Worm (Caenorhabditis elegans) whole organism, dauer: ENCODE measurements around the gene pyk-2.

Experiments
- unc-62 ChIP-seq: sonication (generic microtip); optimal IDR thresholded peaks from 2 replicates; lab custom pipeline; 2017; ENCODE audit warnings: missing biosample characterization, missing genetic modification reagents, missing genetic modification characterization

Gene pyk-2

DNA sequence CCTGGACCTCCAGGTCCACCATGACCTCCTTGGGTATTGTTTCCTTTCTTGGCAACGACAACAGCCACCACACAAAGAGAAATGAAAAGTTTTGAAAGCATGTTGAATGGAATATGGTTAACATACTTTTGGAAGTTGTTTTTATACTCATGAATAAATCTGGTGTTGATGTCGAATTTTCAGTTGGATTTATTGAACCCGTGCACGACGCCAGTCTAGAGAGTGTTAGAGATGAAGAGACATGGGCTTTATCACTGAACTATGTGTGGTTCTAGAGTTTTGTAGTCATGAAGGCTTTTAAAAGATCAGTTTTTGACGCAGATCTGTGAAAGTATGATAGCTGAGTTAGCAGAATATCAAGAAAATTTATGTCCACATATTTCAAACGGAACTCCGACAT, 15.5 kb upstream of the pyk-2 start, which contains the start of gene srlf-14:
TSS of gene srlf-14 (minus strand) at position 101 of the 400 bp plus-strand sequence.
- TF ChIP-seq unc-62: no peak

DNA sequence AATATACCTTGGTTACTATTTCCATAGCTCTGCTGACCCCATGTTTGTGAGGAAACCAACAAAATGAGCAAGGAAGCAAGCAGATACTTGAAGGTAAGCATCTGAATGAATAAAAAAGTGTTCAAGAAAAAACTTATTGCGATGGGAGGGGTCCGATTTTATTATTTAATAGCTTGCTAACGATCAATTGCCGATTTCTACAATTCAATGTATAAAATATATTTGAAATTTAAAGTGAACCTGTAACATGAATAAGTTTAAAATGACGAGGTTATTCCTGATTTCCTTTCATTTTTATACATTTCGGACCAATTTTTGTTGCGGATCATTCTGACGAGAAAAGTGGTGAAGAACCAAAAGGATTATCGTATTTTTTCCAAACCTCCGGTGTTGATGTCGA, 13.2 kb upstream of the pyk-2 start, which contains the start of gene srlf-13:
TSS of gene srlf-13 (minus strand) at position 101 of the 400 bp plus-strand sequence.
- TF ChIP-seq unc-62: no peak

DNA sequence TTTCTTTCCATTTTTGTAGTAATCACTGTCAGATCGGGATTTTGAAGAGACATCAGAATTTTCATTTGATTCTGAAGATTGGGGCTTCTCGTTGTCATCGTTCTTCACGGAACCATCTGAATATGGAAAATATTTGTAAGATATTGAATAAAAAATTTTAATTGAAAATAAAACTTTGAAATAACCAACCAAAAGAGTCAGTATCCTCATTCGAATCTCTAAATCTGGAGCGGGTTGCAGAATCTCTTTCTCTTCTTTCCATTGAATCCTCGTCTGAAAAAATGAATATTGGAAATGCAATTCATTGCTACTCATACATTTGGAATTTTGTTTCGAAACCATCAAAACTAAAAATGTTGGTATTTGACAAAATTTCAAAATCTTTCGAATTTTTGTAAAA, 11.6 kb upstream of the pyk-2 start:
- TF ChIP-seq unc-62: no peak

DNA sequence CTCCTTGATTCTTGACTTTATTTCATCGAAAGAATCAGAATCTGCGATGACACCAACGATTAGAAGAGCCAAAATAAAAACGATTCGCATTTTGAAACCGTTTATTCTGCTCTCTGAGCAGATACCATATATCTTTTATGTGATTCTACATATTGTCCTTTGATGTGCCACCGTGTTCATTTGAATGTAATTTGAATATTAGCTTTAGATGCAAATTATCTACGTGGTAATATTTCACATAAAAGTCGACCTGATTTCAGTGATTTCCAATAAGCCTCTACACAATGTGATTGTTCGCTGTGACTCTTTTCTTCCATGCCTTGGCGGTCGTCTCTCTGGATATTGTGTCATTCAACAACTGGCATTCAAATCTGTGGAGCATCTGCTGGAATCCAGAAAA, 10.6 kb upstream of the pyk-2 start, which contains the start of the genes F13E9.9 and F13E9.19:
TSS of gene F13E9.9 (minus strand) at position 101 of the 400 bp plus-strand sequence.
TSS of gene F13E9.19 (plus strand) at position 316 of the 400 bp plus-strand sequence.
- TF ChIP-seq unc-62: no peak

DNA sequence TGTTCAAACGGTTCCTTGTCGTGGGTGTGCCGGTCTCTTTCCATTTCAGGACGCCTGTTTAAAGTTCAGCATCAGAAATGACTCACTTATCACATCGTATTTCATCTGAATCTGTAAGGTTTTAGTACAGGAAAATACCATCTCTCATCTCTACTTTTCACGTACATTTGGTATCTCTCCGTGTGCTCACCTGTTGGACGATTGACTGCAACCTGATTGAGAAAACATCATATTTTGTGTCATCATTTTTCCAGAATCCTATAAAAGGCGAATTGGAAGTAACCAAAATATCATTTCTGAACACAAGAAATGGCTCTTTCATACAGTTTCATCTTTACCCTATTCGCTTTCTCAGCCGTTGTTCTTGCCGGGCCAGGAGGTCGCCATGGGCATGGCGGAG, 9.6 kb upstream of the pyk-2 start, which contains the start of gene srlf-30:
TSS of gene srlf-30 (plus strand) at position 301 of the 400 bp plus-strand sequence.
- TF ChIP-seq unc-62: no peak

DNA sequence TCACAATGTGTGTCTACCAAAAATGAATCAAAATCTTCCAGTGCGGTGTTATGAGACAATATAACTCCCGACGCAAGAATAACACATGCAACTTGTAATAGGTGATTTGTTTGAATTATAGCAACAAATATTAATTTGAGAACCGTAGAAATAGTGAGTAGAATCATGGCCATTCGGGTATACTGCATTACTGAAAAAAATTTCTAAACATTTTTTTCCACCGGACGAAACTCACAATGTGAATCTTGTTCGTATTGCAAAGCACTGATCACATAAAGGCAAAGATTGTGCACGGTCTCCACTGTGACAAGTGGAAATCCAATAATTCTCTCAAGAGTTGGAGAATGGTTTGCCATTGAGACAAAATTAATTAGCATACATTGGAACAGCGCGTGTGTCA, 7.2 kb upstream of the pyk-2 start:
- no peak for TF ChIP-seq unc-62

DNA sequence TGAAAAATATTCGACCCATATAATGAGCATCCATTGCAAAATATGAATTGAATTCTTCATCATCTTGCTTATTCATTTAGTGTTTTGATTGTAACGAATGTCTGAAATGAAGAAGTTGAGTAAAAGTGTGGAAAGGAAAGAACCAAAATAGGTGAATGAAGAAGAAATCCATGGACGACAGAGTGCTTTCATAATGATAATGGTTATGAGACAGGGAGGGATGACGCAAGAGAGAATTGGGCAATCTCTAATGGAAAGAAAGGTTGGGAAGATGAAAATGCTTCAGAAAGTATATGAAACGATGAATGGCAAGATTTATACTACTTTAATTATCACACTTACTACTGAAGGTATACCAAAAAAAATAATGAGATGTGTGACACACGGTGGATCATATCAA, 5.4 kb upstream of the pyk-2 start, which contains the start of gene ZK596.3:
TSS of gene ZK596.3 (minus strand) at position 101 of the 400 bp plus-strand sequence.
- TF ChIP-seq unc-62: no peak

DNA sequence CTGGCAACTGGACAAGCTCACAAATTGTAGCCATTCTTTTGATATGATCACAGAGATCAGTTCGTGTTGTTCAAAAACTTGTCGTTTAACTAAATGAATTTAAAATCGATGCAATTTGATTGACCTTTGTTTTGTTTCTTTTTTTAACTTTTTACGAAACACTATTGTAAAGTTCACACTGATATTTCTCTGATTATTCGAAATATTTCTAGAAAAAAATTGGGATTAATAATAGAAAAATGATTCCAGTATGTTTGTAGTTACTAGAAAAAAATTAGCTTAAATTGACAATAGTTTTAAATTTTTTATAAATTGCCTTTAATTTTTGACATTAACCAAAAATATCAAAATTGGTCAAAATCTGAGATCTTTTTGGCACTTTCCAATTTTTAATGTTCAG, 507 bp upstream of the pyk-2 start, which contains the start of gene ZK596.2:
TSS of gene ZK596.2 (minus strand) at position 101 of the 400 bp plus-strand sequence.
- TF ChIP-seq unc-62: no peak

DNA sequence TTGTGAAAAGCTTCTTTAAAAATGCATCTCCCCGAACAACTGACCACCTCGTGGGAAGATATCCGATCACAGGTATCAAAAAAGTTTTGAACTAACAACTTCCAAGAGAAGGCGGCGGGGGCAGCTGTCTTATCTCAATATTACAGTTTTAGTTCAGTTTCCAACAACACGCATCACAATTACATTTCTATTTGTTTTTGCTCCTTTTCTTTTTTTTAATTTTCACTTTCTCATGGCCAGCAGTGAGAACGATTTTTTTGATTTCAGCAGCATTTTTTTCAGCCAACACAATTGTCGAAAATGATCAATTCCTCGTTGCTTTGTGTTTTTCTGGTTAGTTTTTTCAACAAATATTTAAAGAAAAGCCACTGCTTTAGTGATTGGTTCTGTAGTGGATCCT, 3.4 kb downstream of the pyk-2 start, which contains the start of gene ZK593.2:
TSS of gene ZK593.2 (plus strand) at position 301 of the 400 bp plus-strand sequence.
- TF ChIP-seq unc-62: no peak

DNA sequence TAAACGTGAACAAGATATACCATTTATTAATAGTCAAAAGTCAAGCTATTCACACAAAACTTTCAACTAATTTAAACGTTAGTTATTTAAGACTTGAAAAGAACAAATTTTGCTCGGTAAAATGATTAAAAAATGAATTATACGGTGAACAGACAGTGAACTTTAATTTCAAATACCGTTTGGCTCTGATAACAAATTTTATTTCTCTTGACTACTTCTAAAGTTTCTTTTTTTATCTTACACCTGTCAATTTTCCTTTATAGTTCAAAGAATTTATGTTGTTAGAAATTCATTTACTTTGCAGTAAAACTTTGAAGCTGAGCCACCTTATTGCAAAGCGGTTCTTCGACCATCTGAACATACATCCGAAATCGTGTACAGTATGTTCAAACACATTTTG, 5.7 kb downstream of the pyk-2 start, which contains the start of gene ZK593.3:
TSS of gene ZK593.3 (plus strand) at position 301 of the 400 bp plus-strand sequence.
- TF ChIP-seq unc-62: no peak

DNA sequence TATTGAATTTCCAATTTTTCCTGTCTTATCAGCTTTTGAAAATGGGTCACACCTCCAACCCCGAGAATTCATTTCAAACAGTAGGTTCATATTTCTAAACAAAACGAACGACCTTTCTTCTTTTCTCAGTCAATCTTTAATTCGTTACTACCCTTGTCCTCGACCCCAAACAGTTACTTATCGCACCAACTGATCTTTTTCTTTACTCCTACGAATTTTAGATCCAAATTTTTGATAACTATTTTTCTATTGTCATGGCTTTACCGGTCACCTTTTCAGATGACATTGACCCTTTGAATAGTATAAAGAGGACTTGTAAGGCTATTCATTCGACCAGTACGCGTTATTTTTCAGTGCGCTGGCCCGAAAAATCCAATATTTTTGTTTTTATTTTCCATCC, 6.4 kb downstream of the pyk-2 start:
- no peak for TF ChIP-seq unc-62

DNA sequence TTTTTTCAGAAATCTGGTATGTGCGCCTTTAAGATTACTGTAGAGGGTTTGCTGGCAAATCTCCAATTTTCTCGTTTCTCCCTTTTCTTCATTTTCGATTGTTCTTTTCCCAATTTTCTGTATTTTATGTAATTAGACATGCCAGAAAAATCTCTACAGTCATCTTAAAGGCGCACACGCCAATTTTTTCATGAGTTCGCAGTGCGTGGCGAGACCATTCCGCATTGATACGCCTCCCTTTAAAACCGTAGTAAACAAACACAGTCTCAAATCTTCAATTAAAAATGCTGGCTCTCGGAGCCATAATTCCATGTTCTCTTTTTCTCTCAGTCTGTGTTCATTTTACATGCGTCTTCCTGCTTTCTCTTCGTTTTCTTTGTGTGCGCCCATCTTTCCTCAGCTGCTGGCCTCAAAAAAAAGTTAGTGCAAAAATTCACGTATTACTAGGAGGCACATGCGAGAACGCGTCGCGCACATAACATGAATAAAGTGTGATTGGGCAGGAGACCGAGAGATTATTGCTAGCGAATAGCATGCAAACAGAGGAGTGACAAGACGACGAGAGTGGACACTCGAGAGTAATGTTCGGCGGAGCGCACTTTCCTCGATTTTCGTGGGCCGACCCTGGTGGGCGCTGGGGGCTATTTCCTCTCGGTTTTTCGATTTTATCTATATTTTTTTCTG, 9.3 kb downstream of the pyk-2 start:
- TF ChIP-seq unc-62: no peak

DNA sequence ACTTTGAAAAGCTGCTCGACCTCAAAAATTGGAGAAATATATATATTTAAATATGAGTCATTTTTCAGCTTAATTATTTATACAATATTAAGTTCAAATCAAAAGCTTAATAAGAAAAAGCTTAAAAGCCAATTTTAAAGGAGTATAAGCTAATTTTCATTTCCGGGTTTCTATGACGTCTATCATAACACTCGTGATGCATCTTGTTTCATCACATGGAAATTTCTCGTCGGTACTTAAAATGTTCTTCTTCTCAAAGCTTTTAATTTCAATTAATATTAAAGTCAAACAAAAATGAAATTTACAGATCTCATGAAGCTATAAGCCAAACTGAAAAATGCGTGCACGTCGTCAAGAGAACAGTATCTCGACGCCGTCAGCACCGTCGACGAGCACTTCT, 10.1 kb downstream of the pyk-2 start, which contains the start of gene rbr-2:
TSS of gene rbr-2 (plus strand) at position 301 of the 400 bp plus-strand sequence.
- TF ChIP-seq unc-62: no peak

DNA sequence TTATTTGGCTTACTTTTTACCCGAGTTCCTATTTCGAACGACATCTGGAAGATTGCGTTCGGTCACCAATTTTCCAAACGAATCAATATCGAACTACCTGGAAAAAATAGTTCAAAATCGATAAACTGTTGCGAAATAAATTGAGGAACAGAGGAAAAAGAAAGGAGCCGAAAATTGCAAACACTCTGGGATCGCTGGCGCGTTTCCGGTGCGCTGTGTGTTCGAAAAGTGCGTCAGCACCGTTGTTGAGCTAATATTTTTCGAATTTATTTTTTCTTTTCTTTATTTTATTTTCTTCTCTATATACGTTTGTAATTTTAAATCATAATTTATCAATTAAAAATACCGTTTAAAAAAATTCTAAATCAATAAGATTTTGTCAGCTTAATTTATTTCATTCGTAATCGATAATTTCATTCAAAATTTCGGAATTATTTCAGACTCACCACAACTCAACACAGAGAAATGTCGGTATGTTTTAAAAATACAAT, 23.4 kb downstream of the pyk-2 start, which contains the start of the genes dnc-1 and lsm-7:
TSS of gene dnc-1 (minus strand) at position 142 of the 491 bp plus-strand sequence.
TSS of gene lsm-7 (plus strand) at position 441 of the 491 bp plus-strand sequence.
- no peak for TF ChIP-seq unc-62

DNA sequence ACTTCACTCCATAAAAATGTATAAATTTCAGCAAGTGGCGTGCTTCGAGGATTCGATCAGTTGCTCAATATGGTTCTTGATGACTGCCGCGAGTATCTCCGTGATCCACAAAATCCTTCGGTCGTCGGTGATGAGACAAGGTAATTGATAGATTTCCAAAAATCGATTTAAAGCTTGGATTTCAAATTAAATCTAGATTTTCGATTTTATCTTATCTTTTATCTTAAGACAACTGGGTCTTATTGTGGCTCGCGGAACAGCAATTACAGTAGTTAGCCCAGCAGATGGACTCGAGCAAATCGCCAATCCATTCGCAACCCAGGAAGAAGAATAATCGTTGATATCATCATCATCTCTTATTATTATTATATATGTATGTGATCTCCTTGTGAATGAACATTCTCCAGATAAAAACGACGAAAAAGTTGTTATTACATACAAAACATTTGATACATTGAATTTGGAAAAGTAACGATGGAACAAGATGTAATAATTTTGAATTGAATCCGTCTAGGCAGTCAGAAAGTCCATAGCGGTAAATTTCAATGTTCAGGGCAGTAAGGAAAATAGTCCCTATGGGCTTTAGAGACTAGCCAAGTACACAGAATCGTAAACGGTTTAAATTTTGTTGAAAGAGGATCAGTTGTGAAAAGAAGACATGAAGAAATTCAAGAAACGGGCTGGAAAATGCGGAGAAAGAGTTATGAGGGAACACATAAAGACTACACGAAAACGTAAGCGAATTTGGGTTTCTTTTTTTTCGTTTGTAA, 24.2 kb downstream of the pyk-2 start:
- no peak for TF ChIP-seq unc-62

DNA sequence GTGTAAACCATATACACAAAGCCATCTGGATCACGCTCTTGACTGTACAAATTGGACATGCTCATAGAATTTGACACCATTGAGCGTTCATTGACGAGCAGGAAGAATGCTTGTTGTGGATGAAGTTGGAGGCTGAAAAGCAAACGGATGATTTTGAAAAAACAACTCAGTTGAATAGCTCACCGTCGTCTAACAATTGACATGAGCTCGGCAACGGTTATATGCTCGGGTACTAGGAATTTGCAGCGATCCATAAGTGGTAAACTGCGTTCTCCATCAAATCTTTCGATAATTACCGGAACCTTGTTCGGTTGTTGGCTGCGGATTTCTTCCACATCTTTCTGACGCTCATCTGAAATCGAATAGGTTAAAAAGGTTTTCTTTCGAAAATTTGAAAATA, 25.1 kb downstream of the pyk-2 start:
- no peak for TF ChIP-seq unc-62

DNA sequence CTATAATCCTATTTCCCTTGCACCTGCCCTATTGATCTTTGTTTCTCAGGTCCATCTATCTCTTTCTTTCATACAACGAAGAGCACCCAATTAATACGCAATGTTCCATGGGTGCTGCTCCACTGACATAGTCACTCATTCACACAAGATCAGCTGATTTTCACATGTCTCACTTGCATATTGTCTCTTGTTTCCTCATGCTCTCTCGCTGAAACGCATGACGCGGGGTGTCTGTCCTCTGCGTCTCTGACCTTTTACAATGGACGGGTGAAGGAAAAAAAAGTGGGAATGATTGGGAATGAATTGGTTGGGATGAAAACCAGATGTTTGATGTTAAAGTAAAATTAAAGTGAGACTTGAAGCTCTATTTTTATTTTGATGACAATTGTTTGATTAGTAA, 25.6 kb downstream of the pyk-2 start:
- no peak for TF ChIP-seq unc-62
